Worm (Caenorhabditis elegans): Measurements from ENCODE around the gene atz-1.

The atz-1 gene

ce11 chrIV:12417536-12418195 lies 41.7 kb upstream of the atz-1 start, which contains the start of gene F08G5.3 (continued):
- peak; percentile 95 for TF ChIP-seq rpc-1 (optimal IDR thresholded peaks at IDR 0.05)
- peak; percentile 95 for TF ChIP-seq rpc-1 (tag; optimal IDR thresholded peaks at IDR 0.05)
- peak; percentile 81 for TF ChIP-seq B0261.1 (tag; optimal IDR thresholded peaks at IDR 0.05)
- no peak for TF ChIP-seq ets-4 (GFP tag; optimal IDR thresholded peaks at IDR 0.05)
- peak; percentile 36 for TF ChIP-seq F49E8.2 (tag; optimal IDR thresholded peaks at IDR 0.05; ENCODE audit: insufficient read depth)
- 0 out of 2 replicates have a peak, but pooled peaks have one; percentile 43 for TF ChIP-seq Y53F4B.3 (GFP tag; IDR thresholded peaks at IDR 0.05)
- no peak for TF ChIP-seq Y67H2A.10 (GFP tag; conservative IDR thresholded peaks at IDR 0.05)
- TF ChIP-seq him-1 (tag; optimal IDR thresholded peaks at IDR 0.05) = peak; percentile 88

DNA sequence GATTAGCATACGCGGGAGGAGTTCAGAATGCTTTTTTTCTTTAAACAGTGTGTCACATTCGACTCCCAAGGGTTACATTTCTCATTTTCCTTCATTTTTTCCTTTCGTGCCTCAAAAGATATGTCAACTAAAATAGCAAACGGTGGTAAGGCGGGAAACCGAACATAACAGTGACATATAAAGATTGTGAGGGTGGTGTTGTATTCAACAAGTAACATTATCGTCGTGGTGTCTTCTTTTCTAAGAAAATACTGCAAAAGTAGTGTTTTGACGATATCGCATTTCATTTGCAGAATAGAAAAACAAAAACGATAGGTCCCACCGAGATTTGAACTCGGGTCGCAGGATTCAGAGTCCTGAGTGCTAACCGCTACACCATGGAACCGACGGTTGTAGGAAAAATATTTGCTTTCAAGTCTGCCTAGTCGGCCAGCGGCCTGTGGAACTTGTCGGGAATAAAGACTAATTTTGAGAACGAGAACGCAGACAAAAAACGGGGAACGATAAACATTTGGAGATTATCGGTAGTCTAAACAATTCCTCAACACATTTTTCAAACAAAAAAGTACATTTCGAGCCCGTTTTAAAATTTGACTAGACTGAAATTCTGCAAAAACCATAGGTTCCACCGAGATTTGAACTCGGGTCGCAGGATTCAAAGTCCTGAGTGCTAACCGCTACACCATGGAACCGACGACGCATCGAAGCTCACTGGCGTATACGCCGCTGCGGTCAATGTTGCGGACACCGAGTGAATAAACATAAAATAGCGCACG lies 40.9 kb upstream of the atz-1 start:
- peak; percentile 12 for TF ChIP-seq chd-7 (tag; optimal IDR thresholded peaks at IDR 0.05)
- TF ChIP-seq B0019.2 (GFP tag; conservative IDR thresholded peaks at IDR 0.05) = no peak
- TF ChIP-seq ztf-18 (tag; optimal IDR thresholded peaks at IDR 0.05) = peak; percentile 51
- TF ChIP-seq attf-3 (GFP tag; conservative IDR thresholded peaks at IDR 0.05) = no peak
- TF ChIP-seq let-526 (GFP tag; IDR thresholded peaks at IDR 0.05) = 0 out of 2 replicates have a peak, but pooled peaks have one; percentile 24
- peak; percentile 12 for TF ChIP-seq ztf-26 (tag; optimal IDR thresholded peaks at IDR 0.05)
- TF ChIP-seq egl-44 (GFP tag; IDR thresholded peaks at IDR 0.05) = no peak
- no peak for TF ChIP-seq lin-35 (GFP tag; optimal IDR thresholded peaks at IDR 0.05)
- peak; percentile 31; the same call in 1 of the 2 replicates for TF ChIP-seq F33H1.4 (GFP tag; IDR thresholded peaks at IDR 0.05)
- TF ChIP-seq mcd-1 (GFP tag; IDR thresholded peaks at IDR 0.05) = peak; percentile 40; the same call in 1 of the 2 replicates
- TF ChIP-seq dpff-1 (tag; optimal IDR thresholded peaks at IDR 0.05) = no peak
- peak; percentile 10 for TF ChIP-seq nhr-80 (tag; optimal IDR thresholded peaks at IDR 0.05)
- TF ChIP-seq K12H6.12 (tag; optimal IDR thresholded peaks at IDR 0.05) = no peak
- TF ChIP-seq K11D2.4 (GFP tag; IDR thresholded peaks at IDR 0.05) = no peak
- TF ChIP-seq rcor-1 (GFP tag; IDR thresholded peaks at IDR 0.05) = no peak
- TF ChIP-seq bed-2 (GFP tag; IDR thresholded peaks at IDR 0.05) = no peak
- peak; percentile 40 for TF ChIP-seq mxl-1 (tag; optimal IDR thresholded peaks at IDR 0.05)
- no peak for TF ChIP-seq mel-28 (tag; optimal IDR thresholded peaks at IDR 0.05; ENCODE audit: borderline replicate concordance)
- no peak for TF ChIP-seq sdz-38 (tag; optimal IDR thresholded peaks at IDR 0.05)
- TF ChIP-seq ekl-4 (GFP tag; IDR thresholded peaks at IDR 0.05) = no peak
- TF ChIP-seq ZK185.1 (tag; optimal IDR thresholded peaks at IDR 0.05; ENCODE audit: poor library complexity, severe bottlenecking) = peak; percentile 43
- peak; percentile 40 for TF ChIP-seq madf-6 (GFP tag; IDR thresholded peaks at IDR 0.05)
- no peak for TF ChIP-seq F57A8.1 (GFP tag; optimal IDR thresholded peaks at IDR 0.05)
- peak; percentile 19 for TF ChIP-seq attf-5 (GFP tag; optimal IDR thresholded peaks at IDR 0.05)
- TF ChIP-seq let-607 (tag; optimal IDR thresholded peaks at IDR 0.05) = no peak
- TF ChIP-seq zfh-2 (GFP tag; conservative IDR thresholded peaks at IDR 0.05) = no peak
- TF ChIP-seq C06A6.2 (GFP tag; conservative IDR thresholded peaks at IDR 0.05) = no peak
- no peak for TF ChIP-seq ceh-100 (GFP tag; IDR thresholded peaks at IDR 0.05)
- TF ChIP-seq atf-7 (tag; optimal IDR thresholded peaks at IDR 0.05) = peak; percentile 11
- peak; percentile 41 for TF ChIP-seq lsl-1 (GFP tag; optimal IDR thresholded peaks at IDR 0.05)
- peak; percentile 18 for TF ChIP-seq tlf-1 (GFP tag; optimal IDR thresholded peaks at IDR 0.05)
- TF ChIP-seq tbx-9 (tag; optimal IDR thresholded peaks at IDR 0.05; ENCODE audit: borderline replicate concordance) = no peak
- no peak for TF ChIP-seq ama-1 (optimal IDR thresholded peaks at IDR 0.05)
- no peak for TF ChIP-seq ama-1 (GFP tag; optimal IDR thresholded peaks at IDR 0.05)
- peak; percentile 3 for TF ChIP-seq unc-130 (GFP tag; optimal IDR thresholded peaks at IDR 0.05)
- TF ChIP-seq ceh-40 (GFP tag; IDR thresholded peaks at IDR 0.05) = no peak
- TF ChIP-seq hsf-1 (GFP tag; IDR thresholded peaks at IDR 0.05) = peak; percentile 59; the same call in 1 of the 2 replicates
- no peak for TF ChIP-seq efl-1 (GFP tag; optimal IDR thresholded peaks at IDR 0.05)

All from whole organism, young adult.